Worm (Caenorhabditis elegans): ENCODE results near the gene rps-24.

The rps-24 gene

ce11 chrIV:385150-385937 is at the start of gene rps-24:
Gene rps-24, plus strand, starts transcription at chrIV:385887.
- TF ChIP-seq tab-1 (GFP tag; IDR thresholded peaks at IDR 0.05) (peak; percentile 78; the same call in 1 of the 2 replicates), T22C8.4 (GFP tag; IDR thresholded peaks at IDR 0.05) (peak; percentile 72), flt-1 (GFP tag; IDR thresholded peaks at IDR 0.05) (peak; percentile 86), ref-1 (GFP tag; conservative IDR thresholded peaks at IDR 0.05) (0 out of 2 replicates have a peak, but pooled peaks have one; percentile 39), cog-1 (tag; optimal IDR thresholded peaks at IDR 0.05) (peak; percentile 84), ztf-23 (GFP tag; IDR thresholded peaks at IDR 0.05) (peak; percentile 93), ztf-29 (GFP tag; IDR thresholded peaks at IDR 0.05) (peak; percentile 85), klf-2 (GFP tag; conservative IDR thresholded peaks at IDR 0.05) (peak; percentile 87)

ce11 chrIV:337128-337646 is 48.5 kb upstream of the rps-24 start, which contains the start of gene pxmp-4:
Gene pxmp-4, minus strand, starts transcription at chrIV:337178.
- TF ChIP-seq flt-1 (GFP tag; IDR thresholded peaks at IDR 0.05): no peak
- TF ChIP-seq med-1 (GFP tag; optimal IDR thresholded peaks at IDR 0.05; ENCODE audit: insufficient read depth): no peak
- no peak for TF ChIP-seq ztf-23 (GFP tag; IDR thresholded peaks at IDR 0.05)
- no peak for TF ChIP-seq T22C8.4 (GFP tag; IDR thresholded peaks at IDR 0.05)
- TF ChIP-seq tab-1 (GFP tag; IDR thresholded peaks at IDR 0.05): no peak
- TF ChIP-seq cog-1 (tag; optimal IDR thresholded peaks at IDR 0.05): no peak
- no peak for TF ChIP-seq ref-1 (GFP tag; conservative IDR thresholded peaks at IDR 0.05)
- TF ChIP-seq klf-2 (GFP tag; conservative IDR thresholded peaks at IDR 0.05): no peak
- no peak for TF ChIP-seq ztf-29 (GFP tag; IDR thresholded peaks at IDR 0.05)

- TF ChIP-seq ref-1 (GFP tag; conservative IDR thresholded peaks at IDR 0.05) (no peak), flt-1 (GFP tag; IDR thresholded peaks at IDR 0.05) (no peak), klf-2 (GFP tag; conservative IDR thresholded peaks at IDR 0.05) (no peak)
These were observed 47.4 kb upstream of the rps-24 start for ce11 chrIV:338192-338831.

ce11 chrIV:339508-339907 is 46.2 kb upstream of the rps-24 start, which contains the start of gene cdh-8:
Gene cdh-8, plus strand, starts transcription at chrIV:339808.
- no peak for TF ChIP-seq med-1 (GFP tag; optimal IDR thresholded peaks at IDR 0.05; ENCODE audit: insufficient read depth)
- TF ChIP-seq T22C8.4 (GFP tag; IDR thresholded peaks at IDR 0.05): no peak
- TF ChIP-seq ztf-23 (GFP tag; IDR thresholded peaks at IDR 0.05): no peak
- no peak for TF ChIP-seq flt-1 (GFP tag; IDR thresholded peaks at IDR 0.05)
- TF ChIP-seq klf-2 (GFP tag; conservative IDR thresholded peaks at IDR 0.05): no peak
- TF ChIP-seq ref-1 (GFP tag; conservative IDR thresholded peaks at IDR 0.05): no peak
- TF ChIP-seq tab-1 (GFP tag; IDR thresholded peaks at IDR 0.05): no peak
- no peak for TF ChIP-seq ztf-29 (GFP tag; IDR thresholded peaks at IDR 0.05)
- TF ChIP-seq cog-1 (tag; optimal IDR thresholded peaks at IDR 0.05): no peak

ce11 chrIV:343279-343678 is 42.4 kb upstream of the rps-24 start:
- no peak for TF ChIP-seq med-1 (GFP tag; optimal IDR thresholded peaks at IDR 0.05; ENCODE audit: insufficient read depth)
- no peak for TF ChIP-seq ztf-23 (GFP tag; IDR thresholded peaks at IDR 0.05)
- no peak for TF ChIP-seq klf-2 (GFP tag; conservative IDR thresholded peaks at IDR 0.05)
- TF ChIP-seq flt-1 (GFP tag; IDR thresholded peaks at IDR 0.05): no peak
- no peak for TF ChIP-seq tab-1 (GFP tag; IDR thresholded peaks at IDR 0.05)
- TF ChIP-seq T22C8.4 (GFP tag; IDR thresholded peaks at IDR 0.05): no peak
- no peak for TF ChIP-seq ref-1 (GFP tag; conservative IDR thresholded peaks at IDR 0.05)
- TF ChIP-seq cog-1 (tag; optimal IDR thresholded peaks at IDR 0.05): no peak
- TF ChIP-seq ztf-29 (GFP tag; IDR thresholded peaks at IDR 0.05): no peak

- TF ChIP-seq ztf-29 (GFP tag; IDR thresholded peaks at IDR 0.05): no peak
- TF ChIP-seq med-1 (GFP tag; optimal IDR thresholded peaks at IDR 0.05; ENCODE audit: insufficient read depth): no peak
- TF ChIP-seq cog-1 (tag; optimal IDR thresholded peaks at IDR 0.05): no peak
- TF ChIP-seq ztf-23 (GFP tag; IDR thresholded peaks at IDR 0.05): no peak
- TF ChIP-seq tab-1 (GFP tag; IDR thresholded peaks at IDR 0.05): no peak
- TF ChIP-seq T22C8.4 (GFP tag; IDR thresholded peaks at IDR 0.05): no peak
- TF ChIP-seq ref-1 (GFP tag; conservative IDR thresholded peaks at IDR 0.05): no peak
- TF ChIP-seq flt-1 (GFP tag; IDR thresholded peaks at IDR 0.05): no peak
- TF ChIP-seq klf-2 (GFP tag; conservative IDR thresholded peaks at IDR 0.05): no peak
These were observed 20.7 kb upstream of the rps-24 start for ce11 chrIV:364983-365382.

ce11 chrIV:366406-366805 is 19.3 kb upstream of the rps-24 start:
- TF ChIP-seq cog-1 (tag; optimal IDR thresholded peaks at IDR 0.05) (peak; percentile 25), tab-1 (GFP tag; IDR thresholded peaks at IDR 0.05) (no peak), klf-2 (GFP tag; conservative IDR thresholded peaks at IDR 0.05) (no peak), ref-1 (GFP tag; conservative IDR thresholded peaks at IDR 0.05) (no peak), med-1 (GFP tag; optimal IDR thresholded peaks at IDR 0.05; ENCODE audit: insufficient read depth) (no peak), ztf-29 (GFP tag; IDR thresholded peaks at IDR 0.05) (no peak)

ce11 chrIV:372146-372789 is 13.4 kb upstream of the rps-24 start:
- TF ChIP-seq ztf-23 (GFP tag; IDR thresholded peaks at IDR 0.05) (0 out of 2 replicates have a peak, but pooled peaks have one; percentile 47), med-1 (GFP tag; optimal IDR thresholded peaks at IDR 0.05; ENCODE audit: insufficient read depth) (no peak), klf-2 (GFP tag; conservative IDR thresholded peaks at IDR 0.05) (no peak), cog-1 (tag; optimal IDR thresholded peaks at IDR 0.05) (peak; percentile 22), tab-1 (GFP tag; IDR thresholded peaks at IDR 0.05) (no peak), ztf-29 (GFP tag; IDR thresholded peaks at IDR 0.05) (no peak), T22C8.4 (GFP tag; IDR thresholded peaks at IDR 0.05) (no peak), flt-1 (GFP tag; IDR thresholded peaks at IDR 0.05) (peak; percentile 21; the same call in 1 of the 2 replicates), ref-1 (GFP tag; conservative IDR thresholded peaks at IDR 0.05) (no peak)

ce11 chrIV:373963-374362 is 11.7 kb upstream of the rps-24 start:
- TF ChIP-seq flt-1 (GFP tag; IDR thresholded peaks at IDR 0.05): no peak
- TF ChIP-seq tab-1 (GFP tag; IDR thresholded peaks at IDR 0.05): no peak
